Worm (Caenorhabditis elegans) whole organism, young adult: ENCODE results near the gene Y61A9LA.4.
"Not testable (repeated sequence)": the region's sequence is repeated elsewhere in the genome, so short reads cannot be mapped to it uniquely, and the experiment has no call there.

Experiments used
- B0035.1 ChIP-seq: sonication (generic microtip); optimal IDR thresholded peaks from 2 replicates; lab custom pipeline; 2016; ENCODE audit warnings: missing genetic modification characterization, mild to moderate bottlenecking, missing compliant biosample characterization, missing genotype, missing genetic modification reagents
- B0336.3 ChIP-seq: fragments of 200-800 bp; sonication (Bioruptor generic); IDR thresholded peaks from 2 replicates; pipeline ENCODE4 v1.3.6; 2022; ENCODE audit warnings: missing genetic modification characterization, missing compliant biosample characterization
- D2030.7 ChIP-seq: fragments of 200-800 bp; sonication (Bioruptor generic); IDR thresholded peaks from 2 replicates; pipeline ENCODE4 v1.3.6; 2022; ENCODE audit warnings: missing genetic modification reagents, missing genetic modification characterization, missing compliant biosample characterization
- F33H1.4 ChIP-seq: fragments of 200-800 bp; sonication (Bioruptor generic); IDR thresholded peaks from 2 replicates; pipeline ENCODE4 v1.3.6; 2022; ENCODE audit warnings: missing genetic modification reagents, missing genetic modification characterization, missing compliant biosample characterization
- F57C9.4 ChIP-seq: sonication (generic microtip); optimal IDR thresholded peaks from 2 replicates; lab custom pipeline; 2017; ENCODE audit warnings: mild to moderate bottlenecking, missing genetic modification characterization, missing compliant biosample characterization
- T07F8.4 ChIP-seq: sonication (generic microtip); optimal IDR thresholded peaks from 2 replicates; lab custom pipeline; 2016; ENCODE audit warnings: mild to moderate bottlenecking, missing genetic modification characterization, moderate library complexity, missing compliant biosample characterization
- Y53F4B.3 ChIP-seq: fragments of 200-800 bp; sonication (Bioruptor generic); IDR thresholded peaks from 2 replicates; pipeline ENCODE4 v1.3.6; 2022; ENCODE audit warnings: missing genetic modification reagents, missing genetic modification characterization, missing compliant biosample characterization
- Y56A3A.18 ChIP-seq: fragments of 200-800 bp; sonication (Bioruptor generic); IDR thresholded peaks from 2 replicates; pipeline ENCODE4 v1.3.6; 2022; ENCODE audit warnings: missing genetic modification reagents, missing genetic modification characterization, missing compliant biosample characterization
- ama-1 ChIP-seq, 3 experiments: fragments of 150-350 bp in 1 of 3; sonication (generic microtip) in 2 of 3; optimal IDR thresholded peaks; 2 replicates each; lab custom pipeline; 2014 to 2018; ENCODE audit warnings: missing biosample characterization in 2 of 3, missing genetic modification characterization in 2 of 3, missing genetic modification reagents in 2 of 3
- aptf-2 ChIP-seq: fragments of 200-800 bp; sonication (Bioruptor generic); conservative IDR thresholded peaks from 2 replicates; pipeline ENCODE4 v1.3.6; 2022; ENCODE audit warnings: missing genetic modification reagents, missing genetic modification characterization, missing compliant biosample characterization
- attf-3 ChIP-seq: fragments of 200-800 bp; sonication (Bioruptor generic); conservative IDR thresholded peaks from 2 replicates; pipeline ENCODE4 v1.3.6; 2022; ENCODE audit warnings: missing genetic modification reagents, missing genetic modification characterization, missing compliant biosample characterization
- attf-6 ChIP-seq: fragments of 200-800 bp; sonication (Bioruptor generic); IDR thresholded peaks from 2 replicates; pipeline ENCODE4 v1.3.6; 2022; ENCODE audit warnings: missing genetic modification reagents, missing genetic modification characterization, missing compliant biosample characterization
- ceh-100 ChIP-seq: fragments of 200-800 bp; sonication (Bioruptor generic); IDR thresholded peaks from 2 replicates; pipeline ENCODE4 v1.3.6; 2022; ENCODE audit warnings: missing genetic modification reagents, missing genetic modification characterization, missing compliant biosample characterization
- ceh-27 ChIP-seq: fragments of 200-800 bp; sonication (Bioruptor generic); optimal IDR thresholded peaks from 2 replicates; lab custom pipeline; 2018; ENCODE audit warnings: mild to moderate bottlenecking, missing genetic modification characterization, moderate library complexity, missing compliant biosample characterization
- die-1 ChIP-seq: sonication (generic microtip); optimal IDR thresholded peaks from 2 replicates; lab custom pipeline; 2016; ENCODE audit warnings: missing genotype, mild to moderate bottlenecking, missing genetic modification characterization, missing compliant biosample characterization
- dpff-1 ChIP-seq: sonication (generic microtip); optimal IDR thresholded peaks from 2 replicates; lab custom pipeline; 2017; ENCODE audit warnings: mild to moderate bottlenecking, missing genetic modification characterization, missing compliant biosample characterization
- efl-1 ChIP-seq: fragments of 150-350 bp; optimal IDR thresholded peaks from 2 replicates; lab custom pipeline; 2014; ENCODE audit warnings: missing biosample characterization, missing genetic modification reagents, missing genetic modification characterization
- egl-18 ChIP-seq: fragments of 200-800 bp; sonication (Bioruptor generic); IDR thresholded peaks from 2 replicates; pipeline ENCODE4 v1.3.6; 2022; ENCODE audit warnings: missing genetic modification reagents, missing genetic modification characterization, missing compliant biosample characterization
- egrh-3 ChIP-seq: fragments of 200-800 bp; sonication (Bioruptor generic); IDR thresholded peaks from 2 replicates; pipeline ENCODE4 v1.3.6; 2022; ENCODE audit warnings: missing genetic modification reagents, missing genetic modification characterization, missing compliant biosample characterization
- him-1 ChIP-seq: sonication (generic microtip); optimal IDR thresholded peaks from 2 replicates; lab custom pipeline; 2016; ENCODE audit warnings: missing genotype, missing genetic modification reagents, missing genetic modification characterization, missing compliant biosample characterization
- hmg-1.2 ChIP-seq: fragments of 200-800 bp; sonication (Bioruptor generic); IDR thresholded peaks from 2 replicates; pipeline ENCODE4 v1.3.6; 2022; ENCODE audit warnings: missing genetic modification reagents, missing genetic modification characterization, missing compliant biosample characterization
- hsf-1 ChIP-seq: fragments of 200-800 bp; sonication (Bioruptor generic); IDR thresholded peaks from 2 replicates; pipeline ENCODE4 v1.3.6; 2022; ENCODE audit warnings: missing genetic modification reagents, missing genetic modification characterization, missing compliant biosample characterization
- let-607 ChIP-seq, 2 experiments: fragments of 200-800 bp in 1 of 2; sonication (Bioruptor generic) in 1 of 2; sonication (generic microtip) in 1 of 2; optimal IDR thresholded peaks; 2 replicates each; lab custom pipeline; 2016 to 2018; ENCODE audit warnings: mild to moderate bottlenecking in 2 of 2, missing compliant biosample characterization in 2 of 2, missing genetic modification characterization in 2 of 2, moderate library complexity in 2 of 2, missing genotype in 1 of 2
- lin-35 ChIP-seq, 3 experiments: fragments of 150-350 bp in 2 of 3; sonication (generic microtip) in 1 of 3; optimal IDR thresholded peaks; 2 replicates each; lab custom pipeline; 2014 to 2018; ENCODE audit warnings: missing biosample characterization in 3 of 3, missing genetic modification characterization in 3 of 3, missing genetic modification reagents in 3 of 3
- lin-40 ChIP-seq: sonication (generic microtip); optimal IDR thresholded peaks from 2 replicates; lab custom pipeline; 2016; ENCODE audit warnings: missing genetic modification characterization, mild to moderate bottlenecking, missing compliant biosample characterization, missing genotype, missing genetic modification reagents
- lsl-1 ChIP-seq: fragments of 200-800 bp; sonication (Bioruptor generic); optimal IDR thresholded peaks from 2 replicates; lab custom pipeline; 2018; ENCODE audit warnings: mild to moderate bottlenecking, missing genetic modification characterization, moderate library complexity, missing compliant biosample characterization
- madf-6 ChIP-seq: fragments of 200-800 bp; sonication (Bioruptor generic); IDR thresholded peaks from 2 replicates; pipeline ENCODE4 v1.3.6; 2022; ENCODE audit warnings: missing genetic modification reagents, missing genetic modification characterization, missing compliant biosample characterization
- madf-8 ChIP-seq: fragments of 200-800 bp; sonication (Bioruptor generic); conservative IDR thresholded peaks from 2 replicates; pipeline ENCODE4 v1.3.6; 2022; ENCODE audit warnings: missing genetic modification reagents, missing genetic modification characterization, missing compliant biosample characterization
- nhr-80 ChIP-seq: sonication (generic microtip); optimal IDR thresholded peaks from 2 replicates; lab custom pipeline; 2016; ENCODE audit warnings: missing genetic modification characterization, missing compliant biosample characterization
- pbrm-1 ChIP-seq: fragments of 200-800 bp; sonication (Bioruptor generic); IDR thresholded peaks from 2 replicates; pipeline ENCODE4 v1.3.6; 2022; ENCODE audit warnings: missing genetic modification reagents, missing genetic modification characterization, missing compliant biosample characterization
- snpc-3.4 ChIP-seq: sonication (generic microtip); optimal IDR thresholded peaks from 2 replicates; lab custom pipeline; 2017; ENCODE audit warnings: missing genetic modification characterization, mild to moderate bottlenecking, missing compliant biosample characterization, antibody characterized with exemption, moderate library complexity, missing genotype, missing genetic modification reagents
- tbx-9 ChIP-seq: sonication (generic microtip); optimal IDR thresholded peaks from 2 replicates; lab custom pipeline; 2016; ENCODE audit warnings: borderline replicate concordance, missing genetic modification characterization, inconsistent platforms, missing compliant biosample characterization
- tlf-1 ChIP-seq: fragments of 200-800 bp; sonication (Bioruptor generic); optimal IDR thresholded peaks from 2 replicates; lab custom pipeline; 2018; ENCODE audit warnings: mild to moderate bottlenecking, missing genetic modification characterization, missing compliant biosample characterization
- unc-130 ChIP-seq: sonication (generic microtip); optimal IDR thresholded peaks from 2 replicates; lab custom pipeline; 2016; ENCODE audit warnings: missing genetic modification reagents, missing genetic modification characterization, missing compliant biosample characterization
- xnd-1 ChIP-seq: sonication (generic microtip); optimal IDR thresholded peaks from 2 replicates; lab custom pipeline; 2016; ENCODE audit warnings: missing genotype, missing genetic modification reagents, missing genetic modification characterization, missing compliant biosample characterization
- zfh-2 ChIP-seq: fragments of 200-800 bp; sonication (Bioruptor generic); conservative IDR thresholded peaks from 2 replicates; pipeline ENCODE4 v1.3.6; 2022; ENCODE audit warnings: missing genetic modification reagents, missing genetic modification characterization, missing compliant biosample characterization
- ztf-26 ChIP-seq: sonication (generic microtip); optimal IDR thresholded peaks from 2 replicates; lab custom pipeline; 2017; ENCODE audit warnings: missing genetic modification characterization, missing compliant biosample characterization

Gene Y61A9LA.4

DNA sequence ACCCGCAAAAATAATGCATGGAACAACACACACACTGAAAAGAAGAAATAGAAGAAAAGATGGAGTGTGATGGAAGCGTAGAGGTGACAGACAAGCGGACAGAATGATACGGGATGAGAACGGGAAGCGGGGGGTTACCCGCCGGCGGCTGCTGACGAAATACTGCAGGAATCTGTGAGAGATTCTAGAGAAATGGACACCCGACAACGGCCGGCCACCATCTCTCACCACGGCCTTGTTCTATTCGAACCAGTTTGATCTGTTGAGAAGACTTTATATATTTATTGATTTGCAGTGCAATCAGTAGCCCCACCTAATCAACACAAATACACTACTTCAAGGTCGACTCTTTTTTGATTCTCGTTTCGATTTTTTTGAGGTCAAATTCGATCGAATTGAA is 10.1 kb upstream of the Y61A9LA.4 start:
- TF ChIP-seq zfh-2 = peak; percentile 70
- peak; percentile 17 for TF ChIP-seq lin-40
- peak; percentile 50 for TF ChIP-seq nhr-80 (tag; lab: Kevin White, UChicago)
- 0 out of 2 replicates have a peak, but pooled peaks have one; percentile 24 for TF ChIP-seq B0336.3 (GFP tag; lab: Robert Waterston, UW)
- no peak for TF ChIP-seq lin-35 (GFP tag; optimal IDR thresholded peaks at IDR 0.05; lab: Kevin White, UChicago)
- peak in 1 of 2 experiments; percentile 7 for TF ChIP-seq let-607 (tag; optimal IDR thresholded peaks at IDR 0.05; lab: Kevin White, UChicago)
- TF ChIP-seq ztf-26 (tag; lab: Kevin White, UChicago) = peak; percentile 13
- peak; percentile 49; the same call in 1 of the 2 replicates for TF ChIP-seq hmg-1.2 (GFP tag; lab: Robert Waterston, UW)
- TF ChIP-seq unc-130 = no peak
- TF ChIP-seq, all 124 proteins: peak for 7

DNA sequence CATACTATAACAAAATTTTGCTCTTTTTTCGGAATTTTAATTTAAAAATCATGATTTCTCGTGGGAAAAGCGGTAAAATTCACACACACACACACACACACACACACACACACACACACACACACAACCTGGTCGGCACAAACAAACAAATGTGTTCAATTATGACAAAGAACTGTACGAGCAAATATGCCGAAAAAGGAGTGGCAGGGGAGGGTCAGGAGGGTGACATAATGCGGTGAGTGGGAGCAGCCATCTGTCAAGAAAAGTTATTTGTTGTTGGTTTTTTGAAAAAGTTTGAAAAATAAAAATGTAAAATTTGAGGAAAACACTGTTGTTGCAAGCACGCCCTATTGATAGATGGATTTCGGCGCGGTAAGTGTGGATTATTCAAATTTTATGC is 8.6 kb upstream of the Y61A9LA.4 start:
- TF ChIP-seq tbx-9 (tag; lab: Kevin White, UChicago) (no peak), lin-35 (GFP tag; optimal IDR thresholded peaks at IDR 0.05; lab: Kevin White, UChicago) (no peak), dpff-1 (no peak), F57C9.4 (no peak), snpc-3.4 (tag; lab: Kevin White, UChicago) (no peak), ztf-26 (tag; lab: Kevin White, UChicago) (no peak), ama-1 (optimal IDR thresholded peaks at IDR 0.05; lab: Kevin White, UChicago) (no peak), ama-1 (GFP tag; optimal IDR thresholded peaks at IDR 0.05; lab: Kevin White, UChicago) (no peak), B0035.1 (tag; lab: Kevin White, UChicago) (no peak)

ce11 chrV:4552394-4553096 is 8.0 kb upstream of the Y61A9LA.4 start:
- TF ChIP-seq attf-3 = peak; percentile 25; the same call in 1 of the 2 replicates
- peak; percentile 49; the same call in 1 of the 2 replicates for TF ChIP-seq D2030.7
- TF ChIP-seq xnd-1 (tag; lab: Kevin White, UChicago) = peak; percentile 88
- TF ChIP-seq madf-8 = peak; percentile 68
- TF ChIP-seq madf-6 (GFP tag; lab: Robert Waterston, UW) = peak; percentile 88
- peak; percentile 90 for TF ChIP-seq F33H1.4 (GFP tag; lab: Robert Waterston, UW)
- TF ChIP-seq egrh-3 (GFP tag; lab: Robert Waterston, UW) = 0 out of 2 replicates have a peak, but pooled peaks have one; percentile 24
- TF ChIP-seq ceh-100 (GFP tag; lab: Robert Waterston, UW) = peak; percentile 78
- peak; percentile 95 for TF ChIP-seq lsl-1 (GFP tag; lab: Kevin White, UChicago)

ce11 chrV:4553572-4553971 is 7.0 kb upstream of the Y61A9LA.4 start, which contains the start of gene Y61A9LA.12:
Gene Y61A9LA.12, plus strand, starts transcription at chrV:4553872.
- not testable (repeated sequence) for TF ChIP-seq snpc-3.4 (tag; lab: Kevin White, UChicago); attf-6; pbrm-1

- no peak for TF ChIP-seq tbx-9 (tag; lab: Kevin White, UChicago)
- no peak for TF ChIP-seq hsf-1
- TF ChIP-seq T07F8.4 (tag; lab: Kevin White, UChicago) = no peak
- TF ChIP-seq ztf-26 (tag; lab: Kevin White, UChicago) = no peak
- TF ChIP-seq egl-18 (GFP tag; lab: Robert Waterston, UW) = no peak
- TF ChIP-seq Y56A3A.18 = no peak
- no peak for TF ChIP-seq B0035.1 (tag; lab: Kevin White, UChicago)
- TF ChIP-seq ama-1 (optimal IDR thresholded peaks at IDR 0.05; lab: Kevin White, UChicago) = no peak
- TF ChIP-seq ama-1 (GFP tag; optimal IDR thresholded peaks at IDR 0.05; lab: Kevin White, UChicago) = no peak
- TF ChIP-seq ceh-100 (GFP tag; lab: Robert Waterston, UW) = no peak
- no peak for TF ChIP-seq tlf-1
- no peak for TF ChIP-seq him-1 (tag; lab: Kevin White, UChicago)
- TF ChIP-seq efl-1 = no peak
- no peak for TF ChIP-seq Y53F4B.3
- no peak for TF ChIP-seq die-1
- TF ChIP-seq aptf-2 (GFP tag; lab: Robert Waterston, UW) = no peak
- no peak for TF ChIP-seq ceh-27 (GFP tag; lab: Kevin White, UChicago)
Measured at ce11 chrV:4559701-4560100, 840 bp upstream of the Y61A9LA.4 start, which contains the start of gene Y61A9LA.7. Gene Y61A9LA.7, minus strand, starts transcription at chrV:4559801.
